Fruit fly (Drosophila melanogaster): Measurements from ENCODE around the gene tal-1A.
A peak's percentile ranks its signal among the peaks of the same experiment; 100 is the strongest.

The tal-1A gene

dm6 chr3R:13817480-13818305 lies 4.8 kb downstream of the tal-1A start (continued):
- TF ChIP-seq Lpt (GFP tag; optimal IDR thresholded peaks at IDR 0.05): no peak
- no peak for TF ChIP-seq CG3281 (GFP tag; optimal IDR thresholded peaks at IDR 0.05)
- TF ChIP-seq wor (GFP tag; IDR thresholded peaks at IDR 0.05): peak; percentile 81
- peak; percentile 22 for TF ChIP-seq CG4328 (GFP tag; optimal IDR thresholded peaks at IDR 0.05)
- TF ChIP-seq CG11093 (GFP tag; IDR thresholded peaks at IDR 0.05): peak; percentile 61; the same call in 2 of the 3 replicates
- TF ChIP-seq CG15269 (tag; optimal IDR thresholded peaks at IDR 0.05): peak; percentile 64
- no peak for TF ChIP-seq da (GFP tag; optimal IDR thresholded peaks at IDR 0.05)
- no peak for TF ChIP-seq CG4282 (GFP tag; optimal IDR thresholded peaks at IDR 0.05)
- peak; percentile 44 for TF ChIP-seq CG4854 (GFP tag; optimal IDR thresholded peaks at IDR 0.05)
- no peak for TF ChIP-seq D (optimal IDR thresholded peaks at IDR 0.05)
- TF ChIP-seq D (GFP tag; optimal IDR thresholded peaks at IDR 0.05): peak; percentile 74
- 0 out of 2 replicates have a peak, but pooled peaks have one; percentile 14 for TF ChIP-seq E2f1 (GFP tag; IDR thresholded peaks at IDR 0.05)
- no peak for TF ChIP-seq CG31365 (tag; optimal IDR thresholded peaks at IDR 0.05)
- TF ChIP-seq CG12219 (GFP tag; optimal IDR thresholded peaks at IDR 0.05): peak; percentile 17
- TF ChIP-seq pb (GFP tag; optimal IDR thresholded peaks at IDR 0.05): peak; percentile 12
- TF ChIP-seq CG12942 (GFP tag; optimal IDR thresholded peaks at IDR 0.05): peak; percentile 29
- TF ChIP-seq CG17802 (tag; optimal IDR thresholded peaks at IDR 0.05): peak; percentile 16
- no peak for TF ChIP-seq rib (GFP tag; IDR thresholded peaks at IDR 0.05)
- no peak for TF ChIP-seq Ets97D (GFP tag; optimal IDR thresholded peaks at IDR 0.05)
- peak; percentile 34; the same call in 1 of the 2 replicates for TF ChIP-seq dati (GFP tag; IDR thresholded peaks at IDR 0.05)
- peak; percentile 57 for TF ChIP-seq CG17829 (tag; optimal IDR thresholded peaks at IDR 0.05)
- TF ChIP-seq CG4617 (GFP tag; optimal IDR thresholded peaks at IDR 0.05; ENCODE audit: borderline replicate concordance): no peak
- no peak; the same call in 1 of the 2 replicates for TF ChIP-seq sim (GFP tag; IDR thresholded peaks at IDR 0.05)
- TF ChIP-seq CG2712 (tag; optimal IDR thresholded peaks at IDR 0.05): peak; percentile 82
- peak; percentile 2 for TF ChIP-seq Antp (GFP tag; optimal IDR thresholded peaks at IDR 0.05)
- peak; percentile 39 for TF ChIP-seq CG9817 (tag; optimal IDR thresholded peaks at IDR 0.05)
- no peak for TF ChIP-seq Sin3A (optimal IDR thresholded peaks at IDR 0.05)
- peak; percentile 51 for TF ChIP-seq CG12659 (GFP tag; optimal IDR thresholded peaks at IDR 0.05)
- peak; percentile 49; the same call in 1 of the 3 replicates for TF ChIP-seq ase (GFP tag; IDR thresholded peaks at IDR 0.05)
- TF ChIP-seq CG11398 (GFP tag; optimal IDR thresholded peaks at IDR 0.05): peak; percentile 23
- peak; percentile 5; the same call in 1 of the 2 replicates for TF ChIP-seq sob (GFP tag; IDR thresholded peaks at IDR 0.05)
- peak; percentile 60 for TF ChIP-seq gsb-n (tag; optimal IDR thresholded peaks at IDR 0.05)
- peak; percentile 36 for TF ChIP-seq CG3847 (GFP tag; IDR thresholded peaks at IDR 0.05)
- no peak for TF ChIP-seq Hmr (GFP tag; optimal IDR thresholded peaks at IDR 0.05)
- no peak for TF ChIP-seq NK7.1 (GFP tag; optimal IDR thresholded peaks at IDR 0.05)
- 0 out of 2 replicates have a peak, but pooled peaks have one; percentile 42 for TF ChIP-seq stc (GFP tag; IDR thresholded peaks at IDR 0.05)
- peak; percentile 5 for TF ChIP-seq Fer3 (tag; optimal IDR thresholded peaks at IDR 0.05)
- peak; percentile 14 for TF ChIP-seq CG15011 (GFP tag; optimal IDR thresholded peaks at IDR 0.05)
- peak; percentile 29 for TF ChIP-seq CG1602 (GFP tag; optimal IDR thresholded peaks at IDR 0.05)
- no peak for TF ChIP-seq lilli (GFP tag; optimal IDR thresholded peaks at IDR 0.05)
- peak; percentile 0 for TF ChIP-seq CG3995 (GFP tag; optimal IDR thresholded peaks at IDR 0.05)
- peak; percentile 74 for TF ChIP-seq CG1529 (GFP tag; optimal IDR thresholded peaks at IDR 0.05)
- no peak for TF ChIP-seq CG7271 (tag; optimal IDR thresholded peaks at IDR 0.05)
- TF ChIP-seq Atf3 (GFP tag; optimal IDR thresholded peaks at IDR 0.05): no peak
- TF ChIP-seq amos (GFP tag; IDR thresholded peaks at IDR 0.05; ENCODE audit: partially characterized antibody): no peak
- no peak for TF ChIP-seq fd3F (GFP tag; optimal IDR thresholded peaks at IDR 0.05)
- peak; percentile 28; the same call in 1 of the 2 replicates for TF ChIP-seq CG9215 (GFP tag; IDR thresholded peaks at IDR 0.05)
- TF ChIP-seq gce (GFP tag; IDR thresholded peaks at IDR 0.05): peak; percentile 57; the same call in 1 of the 3 replicates
- no peak for TF ChIP-seq CG1647 (GFP tag; optimal IDR thresholded peaks at IDR 0.05)
- TF ChIP-seq kay (GFP tag; optimal IDR thresholded peaks at IDR 0.05): peak; percentile 50

Data from whole organism, embryonic.